Worm (Caenorhabditis elegans): Measurements from ENCODE around the gene K10D11.6.
A peak's percentile ranks its signal among the peaks of the same experiment; 100 is the strongest.

The K10D11.6 gene

ce11 chrIV:12999087-12999486 is 9.8 kb upstream of the K10D11.6 start:
- TF ChIP-seq hsf-1 (GFP tag; IDR thresholded peaks at IDR 0.05) (no peak), ccch-3 (GFP tag; optimal IDR thresholded peaks at IDR 0.05) (no peak), ztf-3 (GFP tag; optimal IDR thresholded peaks at IDR 0.05) (no peak), mel-28 (tag; optimal IDR thresholded peaks at IDR 0.05; ENCODE audit: borderline replicate concordance) (no peak), ceh-100 (GFP tag; IDR thresholded peaks at IDR 0.05) (no peak), F49E8.2 (tag; optimal IDR thresholded peaks at IDR 0.05; ENCODE audit: insufficient read depth) (no peak), repo-1 (tag; optimal IDR thresholded peaks at IDR 0.05) (no peak), ceh-27 (GFP tag; optimal IDR thresholded peaks at IDR 0.05) (no peak), ztf-6 (GFP tag; IDR thresholded peaks at IDR 0.05) (no peak), T26A5.8 (tag; optimal IDR thresholded peaks at IDR 0.05) (no peak), snpc-1.1 (tag; optimal IDR thresholded peaks at IDR 0.05; ENCODE audit: insufficient read depth) (no peak), atf-7 (tag; optimal IDR thresholded peaks at IDR 0.05) (no peak), ets-4 (GFP tag; optimal IDR thresholded peaks at IDR 0.05) (no peak)

- TF ChIP-seq hsf-1 (GFP tag; IDR thresholded peaks at IDR 0.05) (no peak), Y56A3A.18 (GFP tag; IDR thresholded peaks at IDR 0.05) (no peak), efl-1 (GFP tag; optimal IDR thresholded peaks at IDR 0.05) (no peak), B0019.2 (GFP tag; conservative IDR thresholded peaks at IDR 0.05) (no peak)
Observed at ce11 chrIV:12997560-12997959, 8.3 kb upstream of the K10D11.6 start.

DNA sequence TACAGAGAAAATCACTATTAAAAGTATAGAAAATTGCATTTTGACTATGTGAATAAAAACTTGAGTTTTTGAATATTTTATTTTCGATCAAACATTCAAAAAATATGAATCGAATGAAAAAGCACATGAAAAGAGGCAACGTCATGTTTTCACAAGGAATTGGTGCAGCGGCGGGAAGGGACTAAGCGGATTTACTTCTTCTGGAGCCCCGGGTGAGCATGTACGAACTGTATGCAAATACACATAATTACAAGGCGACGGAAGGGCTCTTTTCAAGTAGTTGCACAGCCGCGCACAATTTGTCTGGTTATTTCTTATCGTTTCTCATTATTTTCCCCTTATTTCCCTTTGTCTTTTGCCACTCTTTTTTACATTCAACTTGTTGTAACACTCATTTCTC is 6.6 kb upstream of the K10D11.6 start, which contains the start of gene K10D11.7:
Gene K10D11.7 (minus strand): TSS at position 101 of the 400 bp plus-strand sequence.
- TF ChIP-seq hsf-1 (GFP tag; IDR thresholded peaks at IDR 0.05) (no peak), sptf-2 (GFP tag; optimal IDR thresholded peaks at IDR 0.05) (no peak), ztf-26 (tag; optimal IDR thresholded peaks at IDR 0.05) (no peak), ceh-27 (GFP tag; optimal IDR thresholded peaks at IDR 0.05) (no peak), ztf-25 (GFP tag; IDR thresholded peaks at IDR 0.05) (no peak), ccch-3 (GFP tag; optimal IDR thresholded peaks at IDR 0.05) (no peak)

DNA sequence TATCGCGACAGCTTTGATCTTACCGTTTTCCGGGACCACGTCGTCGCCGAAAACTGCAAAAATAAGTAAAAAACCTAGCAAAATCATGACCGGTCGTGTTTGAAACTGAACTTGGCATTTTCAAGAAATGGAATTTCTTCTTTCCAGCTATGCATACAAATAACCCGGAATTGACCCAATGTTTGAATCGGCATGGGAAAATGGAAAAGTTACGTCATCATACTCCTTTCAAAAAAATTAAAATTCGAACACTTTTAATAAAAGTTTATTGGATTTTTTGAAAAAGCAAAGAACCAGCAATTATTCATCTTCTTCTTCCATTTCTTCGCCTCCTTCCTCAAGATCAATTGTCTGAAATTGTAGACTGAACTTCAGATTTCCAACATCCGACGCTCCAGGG is 5.1 kb upstream of the K10D11.6 start, which contains the start of gene K10D11.4:
Gene K10D11.4 (minus strand): TSS at position 101 of the 400 bp plus-strand sequence.
- TF ChIP-seq Y95B8A.8 (GFP tag; IDR thresholded peaks at IDR 0.05) = no peak
- TF ChIP-seq ztf-6 (GFP tag; IDR thresholded peaks at IDR 0.05) = no peak
- no peak for TF ChIP-seq unc-130 (GFP tag; optimal IDR thresholded peaks at IDR 0.05)
- TF ChIP-seq ztf-3 (GFP tag; optimal IDR thresholded peaks at IDR 0.05) = no peak
- no peak for TF ChIP-seq lin-40 (tag; optimal IDR thresholded peaks at IDR 0.05)
- no peak for TF ChIP-seq lir-1 (GFP tag; conservative IDR thresholded peaks at IDR 0.05)
- TF ChIP-seq let-607 (tag; optimal IDR thresholded peaks at IDR 0.05) = no peak

- TF ChIP-seq C06A6.2 (GFP tag; conservative IDR thresholded peaks at IDR 0.05) = no peak
- no peak for TF ChIP-seq chd-7 (tag; optimal IDR thresholded peaks at IDR 0.05)
- TF ChIP-seq let-607 (tag; optimal IDR thresholded peaks at IDR 0.05) = peak in 1 of 2 experiments; percentile 60
- peak; percentile 71 for TF ChIP-seq nhr-80 (tag; optimal IDR thresholded peaks at IDR 0.05)
- TF ChIP-seq ztf-26 (tag; optimal IDR thresholded peaks at IDR 0.05) = no peak
- no peak for TF ChIP-seq D2030.7 (GFP tag; IDR thresholded peaks at IDR 0.05)
- TF ChIP-seq hlh-12 (tag; optimal IDR thresholded peaks at IDR 0.05) = no peak
- no peak for TF ChIP-seq snpc-4 (GFP tag; optimal IDR thresholded peaks at IDR 0.05)
- TF ChIP-seq snpc-4 (tag; optimal IDR thresholded peaks at IDR 0.05) = no peak
- no peak for TF ChIP-seq mxl-1 (tag; optimal IDR thresholded peaks at IDR 0.05)
Observed at ce11 chrIV:12991629-12992028, 2.4 kb upstream of the K10D11.6 start, which contains the start of gene K10D11.5. Gene K10D11.5, minus strand, starts transcription at chrIV:12991843.
